Worm (Caenorhabditis elegans) whole organism, L4/young adult: ENCODE measurements around the gene lin-7.
A peak's percentile ranks its signal among the peaks of the same experiment; 100 is the strongest.
"Not testable (repeated sequence)": the region's sequence is repeated elsewhere in the genome, so short reads cannot be mapped to it uniquely, and the experiment has no call there.

Experiments
- W03F9.2 ChIP-seq: fragments of 150-350 bp; optimal IDR thresholded peaks from 2 replicates; lab custom pipeline; 2014; ENCODE audit warnings: missing biosample characterization, missing genetic modification characterization
- dao-5 ChIP-seq: sonication (generic microtip); optimal IDR thresholded peaks from 2 replicates; lab custom pipeline; 2016; ENCODE audit warnings: missing genotype, missing genetic modification characterization, moderate library complexity, missing compliant biosample characterization
- him-1 ChIP-seq: sonication (generic microtip); optimal IDR thresholded peaks from 2 replicates; lab custom pipeline; 2016; ENCODE audit warnings: missing genotype, missing genetic modification reagents, missing genetic modification characterization, missing compliant biosample characterization

The lin-7 gene

DNA sequence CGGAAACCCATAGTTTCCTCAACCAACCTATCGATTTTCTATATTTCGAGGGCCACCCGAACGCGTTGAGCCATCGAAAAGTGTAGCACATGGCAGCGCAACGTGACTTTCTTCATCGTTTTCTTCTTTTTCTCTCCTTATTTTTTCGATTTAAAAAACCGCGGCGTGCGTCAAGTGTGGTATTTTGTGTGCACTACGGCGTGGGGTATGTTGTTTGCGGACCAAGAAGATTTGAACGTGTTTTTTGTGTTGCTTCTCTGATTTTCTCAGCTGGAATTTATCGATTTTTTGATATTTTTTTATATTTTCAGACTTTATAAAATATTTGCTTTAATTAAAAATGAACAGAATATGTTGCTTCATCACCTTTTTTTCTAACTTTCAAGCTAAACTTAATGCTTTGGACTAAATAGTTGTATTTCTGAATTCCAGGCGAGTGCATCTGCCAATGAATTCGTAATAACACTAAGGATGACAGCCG is 8.8 kb upstream of the lin-7 start, which contains the start of the genes agl-1 and pfs-2:
Gene agl-1 (minus strand): TSS at position 178 of the 481 bp plus-strand sequence.
Gene pfs-2 (plus strand): TSS at position 431 of the 481 bp plus-strand sequence.
- no peak for TF ChIP-seq him-1 (tag; lab: Kevin White, UChicago)
- peak; percentile 77 for TF ChIP-seq W03F9.2 (tag; lab: Kevin White, UChicago)

DNA sequence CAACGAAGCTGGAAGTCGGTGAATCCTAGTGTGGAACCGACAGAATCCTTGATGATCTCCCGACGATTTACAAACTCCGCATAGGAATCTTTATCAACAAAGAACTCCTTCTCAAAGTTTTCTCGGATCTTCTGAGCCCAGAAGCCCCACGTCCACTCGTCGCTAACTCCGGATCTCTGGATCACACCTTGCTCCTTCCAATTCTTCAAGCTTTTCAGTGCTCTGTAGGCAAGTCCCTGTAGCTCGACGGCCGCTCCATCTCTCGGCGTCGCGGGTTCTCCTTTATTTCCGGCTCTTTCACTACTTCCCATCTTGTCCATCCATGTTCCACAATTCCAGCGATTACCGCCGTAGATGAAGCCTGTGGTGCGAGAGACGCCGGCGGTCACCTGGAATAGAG is 2.1 kb upstream of the lin-7 start:
- TF ChIP-seq W03F9.2 (tag; lab: Kevin White, UChicago) (no peak), dao-5 (tag; lab: Kevin White, UChicago) (no peak), him-1 (tag; lab: Kevin White, UChicago) (no peak)

DNA sequence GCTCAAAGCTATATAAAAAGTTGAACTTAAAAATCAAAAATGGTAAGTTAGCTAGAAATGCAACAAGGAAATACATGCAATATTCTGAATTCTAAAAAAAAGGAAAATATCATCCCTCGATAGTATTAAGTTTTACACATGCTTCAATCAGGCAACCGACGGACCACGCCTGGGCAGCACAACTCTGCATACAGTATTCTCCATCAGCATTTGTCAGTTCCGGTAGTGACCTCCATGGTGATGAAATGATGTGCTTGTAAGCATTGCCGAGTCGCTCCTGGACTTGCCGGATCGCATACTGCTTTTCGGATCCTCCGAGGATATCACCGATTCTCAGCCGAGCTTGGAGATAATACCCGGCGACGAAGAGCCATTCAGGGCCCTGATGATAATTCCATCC is 1.6 kb upstream of the lin-7 start:
- peak; percentile 21 for TF ChIP-seq dao-5 (tag; lab: Kevin White, UChicago)
- no peak for TF ChIP-seq him-1 (tag; lab: Kevin White, UChicago)

DNA sequence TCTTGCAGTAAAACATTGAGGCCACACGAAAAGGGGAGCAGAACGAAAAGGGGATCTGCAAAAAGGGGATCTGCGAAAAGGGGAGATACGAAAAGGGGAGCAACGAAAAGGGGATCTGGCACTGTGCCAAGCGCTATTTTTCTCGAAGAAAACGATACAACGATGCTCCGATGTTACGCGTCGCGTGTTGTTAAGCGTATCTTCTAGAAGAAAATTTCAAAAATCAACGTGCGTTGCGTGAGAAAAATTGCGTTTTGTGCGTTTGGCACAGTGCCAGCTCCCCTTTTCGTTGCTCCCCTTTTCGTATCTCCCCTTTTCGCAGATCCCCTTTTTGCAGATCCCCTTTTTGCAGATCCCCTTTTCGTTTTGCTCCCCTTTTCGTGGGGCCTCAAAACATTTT is 3.0 kb downstream of the lin-7 start, which contains the start of gene Y54G11A.9:
Gene Y54G11A.9 (minus strand): TSS at position 196 of the 400 bp plus-strand sequence.
- TF ChIP-seq dao-5, W03F9.2, him-1 (tag; lab: Kevin White, UChicago): not testable (repeated sequence)

DNA sequence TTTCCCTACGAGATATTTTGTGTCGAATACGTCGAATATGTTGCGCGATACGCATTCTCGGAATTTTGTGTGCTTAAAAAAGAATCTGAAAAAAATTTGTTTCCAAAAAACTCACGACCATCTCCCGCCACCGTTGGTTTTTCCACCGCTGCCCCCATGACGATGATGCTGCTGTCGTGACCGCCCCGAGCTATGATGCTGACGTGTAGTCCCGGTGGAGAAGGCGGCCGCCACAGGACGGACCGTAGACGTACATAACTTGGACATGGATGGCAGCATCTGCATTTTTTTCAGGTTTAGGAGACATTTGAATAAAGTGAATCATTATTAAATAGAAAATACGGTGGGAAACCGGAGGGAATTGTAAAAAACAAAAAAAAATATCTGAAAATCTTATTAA is 5.0 kb downstream of the lin-7 start, which contains the start of gene ddl-3:
Gene ddl-3 (minus strand): TSS at position 289 of the 400 bp plus-strand sequence.
- TF ChIP-seq dao-5, him-1, W03F9.2 (tag; lab: Kevin White, UChicago): not testable (repeated sequence)

DNA sequence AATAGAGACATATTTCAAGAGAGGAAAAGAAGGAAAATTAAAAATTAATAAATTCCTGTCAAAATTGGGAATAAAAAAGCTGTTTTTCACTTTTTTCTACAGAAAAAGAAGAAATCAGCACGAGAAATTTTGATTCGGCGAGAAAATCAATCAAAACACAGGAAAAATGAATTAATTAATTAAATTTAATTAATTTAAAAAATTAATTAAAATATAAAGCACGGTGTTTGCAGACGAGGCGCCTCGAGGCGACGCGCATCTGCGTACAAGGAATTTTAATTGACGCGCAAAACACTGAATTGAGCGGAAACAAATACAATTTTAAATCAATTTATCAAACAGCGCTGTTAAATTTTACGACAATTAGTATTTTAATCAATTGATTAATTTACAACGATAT is 28.0 kb downstream of the lin-7 start:
- no peak for TF ChIP-seq him-1 (tag; lab: Kevin White, UChicago)
- no peak for TF ChIP-seq dao-5 (tag; lab: Kevin White, UChicago)
- no peak for TF ChIP-seq W03F9.2 (tag; lab: Kevin White, UChicago)

DNA sequence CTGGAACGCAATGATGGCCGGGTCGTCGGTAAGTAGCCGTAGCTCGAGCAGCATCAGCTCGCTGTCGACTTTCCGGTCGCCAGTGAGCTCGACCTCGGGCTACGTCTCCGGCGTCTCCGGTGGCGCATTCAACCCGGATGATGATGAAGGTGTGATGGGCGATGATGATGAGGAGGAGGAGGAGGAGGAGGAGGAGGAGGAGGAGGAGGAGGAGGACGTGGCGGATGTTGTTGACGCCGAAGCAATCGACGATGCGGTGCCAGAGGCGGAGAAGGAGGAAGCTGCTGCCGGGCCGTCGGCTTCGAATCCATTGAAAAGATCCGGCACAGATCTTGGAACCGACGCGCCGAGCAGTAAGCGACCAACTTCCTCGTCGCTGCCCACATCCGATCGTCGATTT is 30.0 kb downstream of the lin-7 start:
- no peak for TF ChIP-seq W03F9.2 (tag; lab: Kevin White, UChicago)
- no peak for TF ChIP-seq dao-5 (tag; lab: Kevin White, UChicago)
- no peak for TF ChIP-seq him-1 (tag; lab: Kevin White, UChicago)

- TF ChIP-seq dao-5 (tag; lab: Kevin White, UChicago) (no peak), W03F9.2 (tag; lab: Kevin White, UChicago) (no peak), him-1 (tag; lab: Kevin White, UChicago) (no peak)
Measured at ce11 chrII:14318027-14318426, 31.2 kb downstream of the lin-7 start, which contains the start of gene Y54G11A.14. Gene Y54G11A.14 (plus strand): TSS chrII:14318158.

DNA sequence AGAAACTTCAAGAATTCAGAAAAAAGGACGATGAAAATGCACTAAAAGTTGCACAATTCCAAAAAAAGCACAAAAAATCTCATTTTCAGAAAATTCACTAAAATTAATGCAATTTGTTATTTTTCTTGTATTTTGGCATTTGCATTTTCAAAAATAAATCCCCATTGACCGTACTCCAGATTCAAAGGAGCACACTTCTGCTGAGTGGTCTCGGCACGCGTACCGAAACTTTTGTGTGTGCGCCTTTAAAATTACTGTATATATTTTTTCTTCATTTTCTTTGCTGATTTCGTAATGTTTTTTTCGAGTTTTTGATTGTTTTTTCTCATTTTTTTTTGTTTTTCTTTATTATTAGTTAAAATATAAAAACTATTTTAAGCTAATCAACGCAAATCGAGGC is 37.0 kb downstream of the lin-7 start:
- no peak for TF ChIP-seq W03F9.2 (tag; lab: Kevin White, UChicago)
- no peak for TF ChIP-seq dao-5 (tag; lab: Kevin White, UChicago)
- no peak for TF ChIP-seq him-1 (tag; lab: Kevin White, UChicago)

DNA sequence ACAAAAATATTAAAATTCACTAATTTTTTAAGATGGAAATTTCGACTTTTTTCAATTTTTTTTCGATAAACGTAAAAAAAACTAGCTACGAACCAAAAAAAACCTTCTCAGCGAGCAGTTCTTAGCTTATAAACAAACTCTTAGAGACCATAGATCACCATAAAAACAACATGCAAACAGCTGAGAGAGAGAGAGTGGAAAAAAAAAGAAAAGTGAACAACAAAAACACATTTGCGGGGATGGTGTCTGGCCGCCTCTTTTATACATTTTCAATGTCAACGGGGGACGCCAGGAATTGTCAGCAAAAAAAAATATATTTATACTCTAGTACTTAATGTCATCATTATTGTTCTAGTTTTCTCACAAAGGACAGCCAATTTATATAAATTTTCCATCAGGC is 37.7 kb downstream of the lin-7 start:
- no peak for TF ChIP-seq W03F9.2 (tag; lab: Kevin White, UChicago)

ce11 chrII:14310729-14311388 is 38.3 kb downstream of the lin-7 start, which contains the start of gene ctl-3:
Gene ctl-3 (minus strand): TSS chrII:14310779.
- TF ChIP-seq W03F9.2 (tag; lab: Kevin White, UChicago) (no peak), him-1 (tag; lab: Kevin White, UChicago) (no peak), dao-5 (tag; lab: Kevin White, UChicago) (no peak)

ce11 chrII:14306160-14306559 is 43.0 kb downstream of the lin-7 start, which contains the start of gene ctl-1:
Gene ctl-1 (minus strand): TSS chrII:14306260.
- not testable (repeated sequence) for TF ChIP-seq dao-5, him-1, W03F9.2 (tag; lab: Kevin White, UChicago)

DNA sequence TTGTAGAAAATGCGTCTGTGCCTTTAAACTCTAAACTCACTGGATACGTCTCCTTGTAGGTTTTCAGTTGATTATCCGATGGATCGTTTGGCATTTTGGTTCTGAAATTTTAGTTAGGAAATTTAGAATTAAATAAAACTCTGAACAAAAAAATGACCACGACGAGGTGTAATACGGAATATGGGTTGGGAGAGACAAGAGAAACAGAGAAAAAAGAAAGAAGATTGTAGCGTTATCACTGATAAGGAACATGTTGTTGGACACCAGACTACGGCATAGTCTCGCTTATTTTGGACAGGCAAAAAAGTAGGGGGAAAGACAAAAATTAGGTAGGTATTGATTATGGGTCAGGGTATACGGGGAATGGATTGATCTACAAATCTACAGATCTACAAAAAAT is 47.3 kb downstream of the lin-7 start, which contains the start of gene ctl-2:
Gene ctl-2 (minus strand): TSS at position 101 of the 400 bp plus-strand sequence.
- not testable (repeated sequence) for TF ChIP-seq W03F9.2, dao-5, him-1 (tag; lab: Kevin White, UChicago)
